Fruit fly (Drosophila melanogaster): ENCODE measurements around the gene RpL34b.

RpL34b gene

dm6 chr3R:9430344-9431253, 29.6 kb upstream of the RpL34b start:
- TF ChIP-seq psq (optimal IDR thresholded peaks at IDR 0.05) (no peak), pan (optimal IDR thresholded peaks at IDR 0.05) (no peak), Dll (optimal IDR thresholded peaks at IDR 0.05) (no peak), CG8478 (optimal IDR thresholded peaks at IDR 0.05) (no peak), EcR (GFP tag; optimal IDR thresholded peaks at IDR 0.05) (no peak), usp (GFP tag; optimal IDR thresholded peaks at IDR 0.05) (no peak)

- TF ChIP-seq usp (GFP tag; optimal IDR thresholded peaks at IDR 0.05) (no peak), CG8478 (optimal IDR thresholded peaks at IDR 0.05) (no peak), pan (optimal IDR thresholded peaks at IDR 0.05) (no peak), psq (optimal IDR thresholded peaks at IDR 0.05) (no peak), EcR (GFP tag; optimal IDR thresholded peaks at IDR 0.05) (no peak), Dll (optimal IDR thresholded peaks at IDR 0.05) (no peak)
Observed at dm6 chr3R:9428988-9429387, 28.0 kb upstream of the RpL34b start.

- TF ChIP-seq Dll (optimal IDR thresholded peaks at IDR 0.05) (peak; percentile 88), psq (optimal IDR thresholded peaks at IDR 0.05) (no peak), EcR (GFP tag; optimal IDR thresholded peaks at IDR 0.05) (no peak), usp (GFP tag; optimal IDR thresholded peaks at IDR 0.05) (no peak)
Observed at dm6 chr3R:9428189-9428699, 27.2 kb upstream of the RpL34b start.

dm6 chr3R:9427328-9427727, 26.3 kb upstream of the RpL34b start:
- TF ChIP-seq EcR (GFP tag; optimal IDR thresholded peaks at IDR 0.05): no peak
- no peak for TF ChIP-seq CG8478 (optimal IDR thresholded peaks at IDR 0.05)
- no peak for TF ChIP-seq psq (optimal IDR thresholded peaks at IDR 0.05)
- TF ChIP-seq pan (optimal IDR thresholded peaks at IDR 0.05): no peak
- no peak for TF ChIP-seq Dll (optimal IDR thresholded peaks at IDR 0.05)
- no peak for TF ChIP-seq usp (GFP tag; optimal IDR thresholded peaks at IDR 0.05)

- TF ChIP-seq CG8478 (optimal IDR thresholded peaks at IDR 0.05): no peak
- no peak for TF ChIP-seq EcR (GFP tag; optimal IDR thresholded peaks at IDR 0.05)
- no peak for TF ChIP-seq psq (optimal IDR thresholded peaks at IDR 0.05)
- no peak for TF ChIP-seq Dll (optimal IDR thresholded peaks at IDR 0.05)
Observed at dm6 chr3R:9424061-9424665, 23.1 kb upstream of the RpL34b start.

dm6 chr3R:9422338-9422737, 21.3 kb upstream of the RpL34b start:
- TF ChIP-seq usp (GFP tag; optimal IDR thresholded peaks at IDR 0.05): no peak
- TF ChIP-seq Dll (optimal IDR thresholded peaks at IDR 0.05): no peak
- no peak for TF ChIP-seq pan (optimal IDR thresholded peaks at IDR 0.05)
- TF ChIP-seq psq (optimal IDR thresholded peaks at IDR 0.05): no peak
- no peak for TF ChIP-seq EcR (GFP tag; optimal IDR thresholded peaks at IDR 0.05)
- TF ChIP-seq CG8478 (optimal IDR thresholded peaks at IDR 0.05): no peak

- TF ChIP-seq EcR (GFP tag; optimal IDR thresholded peaks at IDR 0.05) (no peak), Dll (optimal IDR thresholded peaks at IDR 0.05) (no peak), usp (GFP tag; optimal IDR thresholded peaks at IDR 0.05) (no peak), pan (optimal IDR thresholded peaks at IDR 0.05) (no peak), psq (optimal IDR thresholded peaks at IDR 0.05) (no peak), CG8478 (optimal IDR thresholded peaks at IDR 0.05) (no peak)
Observed at dm6 chr3R:9420439-9421234, 19.6 kb upstream of the RpL34b start.

dm6 chr3R:9419300-9419652, 18.2 kb upstream of the RpL34b start:
- TF ChIP-seq Dll (optimal IDR thresholded peaks at IDR 0.05): peak; percentile 95
- no peak for TF ChIP-seq psq (optimal IDR thresholded peaks at IDR 0.05)

dm6 chr3R:9418373-9419299, 17.6 kb upstream of the RpL34b start:
- TF ChIP-seq EcR (GFP tag; optimal IDR thresholded peaks at IDR 0.05) (no peak), Dll (optimal IDR thresholded peaks at IDR 0.05) (no peak), pan (optimal IDR thresholded peaks at IDR 0.05) (no peak), psq (optimal IDR thresholded peaks at IDR 0.05) (no peak), CG8478 (optimal IDR thresholded peaks at IDR 0.05) (no peak), usp (GFP tag; optimal IDR thresholded peaks at IDR 0.05) (no peak)

dm6 chr3R:9417577-9418334, 16.7 kb upstream of the RpL34b start, which contains the start of gene ps:
Gene ps, plus strand, starts transcription at chr3R:9417940.
- TF ChIP-seq psq (optimal IDR thresholded peaks at IDR 0.05) (no peak), CG8478 (optimal IDR thresholded peaks at IDR 0.05) (no peak), pan (optimal IDR thresholded peaks at IDR 0.05) (no peak), usp (GFP tag; optimal IDR thresholded peaks at IDR 0.05) (no peak), Dll (optimal IDR thresholded peaks at IDR 0.05) (no peak), EcR (GFP tag; optimal IDR thresholded peaks at IDR 0.05) (no peak)

All from whole organism.